Worm (Caenorhabditis elegans): ENCODE data around the gene T03F7.6.

DNA sequence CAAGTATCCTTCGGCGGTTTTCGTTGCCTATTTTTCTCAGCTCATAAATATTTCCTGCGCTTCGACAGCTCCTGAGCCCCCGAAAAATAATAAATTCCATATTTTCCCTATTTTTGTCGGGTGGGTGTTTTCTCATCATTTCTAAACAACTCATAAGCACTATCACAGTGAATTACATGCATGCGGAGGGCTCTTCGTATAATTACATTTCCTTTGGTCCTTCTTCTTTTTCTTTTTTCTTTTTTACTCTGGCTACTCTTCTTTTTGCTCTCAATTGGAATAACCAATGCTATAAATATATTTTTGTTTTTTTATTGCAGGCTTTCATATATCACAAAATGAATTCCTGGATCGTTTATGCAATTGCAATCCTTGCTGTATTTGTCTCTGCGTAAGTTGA, 47.4 kb downstream of the T03F7.6 start, which contains the start of gene T02E9.5:
- TF ChIP-seq nhr-76 (tag; optimal IDR thresholded peaks at IDR 0.05), result no peak
- no peak for TF ChIP-seq unc-62 (GFP tag; optimal IDR thresholded peaks at IDR 0.05)
- TF ChIP-seq nhr-237 (tag; optimal IDR thresholded peaks at IDR 0.05), result no peak
- no peak for TF ChIP-seq snpc-4 (tag; optimal IDR thresholded peaks at IDR 0.05)
- TF ChIP-seq mep-1 (tag; optimal IDR thresholded peaks at IDR 0.05), result no peak
- TF ChIP-seq ztf-11 (tag; optimal IDR thresholded peaks at IDR 0.05), result no peak
- no peak for TF ChIP-seq lsy-2 (tag; optimal IDR thresholded peaks at IDR 0.05)
- no peak for TF ChIP-seq elt-1 (tag; optimal IDR thresholded peaks at IDR 0.05; ENCODE audit: borderline replicate concordance, insufficient read depth)
- no peak for TF ChIP-seq ham-2 (GFP tag; optimal IDR thresholded peaks at IDR 0.05)
- TF ChIP-seq unc-39 (tag; optimal IDR thresholded peaks at IDR 0.05), result no peak
- TF ChIP-seq mab-5 (tag; optimal IDR thresholded peaks at IDR 0.05), result no peak
- no peak for TF ChIP-seq unc-120 (tag; optimal IDR thresholded peaks at IDR 0.05; ENCODE audit: poor library complexity, severe bottlenecking)
- no peak for TF ChIP-seq sem-2 (GFP tag; optimal IDR thresholded peaks at IDR 0.05)
- TF ChIP-seq pha-4 (tag; optimal IDR thresholded peaks at IDR 0.05), result no peak
